Worm (Caenorhabditis elegans) whole organism, L1 larva: Measurements from ENCODE around the gene F10E9.1.

Experiments
- ceh-82 ChIP-seq, 3 experiments: fragments of 150-350 bp in 1 of 3; sonication (generic microtip) in 2 of 3; optimal IDR thresholded peaks; 2 replicates each; lab custom pipeline; 2014 to 2017; ENCODE audit warnings: missing biosample characterization in 3 of 3, missing genetic modification characterization in 3 of 3
- efl-3 ChIP-seq: fragments of 200-800 bp; sonication (Bioruptor generic); optimal IDR thresholded peaks from 2 replicates; lab custom pipeline; 2018; ENCODE audit warnings: mild to moderate bottlenecking, missing genetic modification characterization, missing compliant biosample characterization
- lsy-2 ChIP-seq, 2 experiments: fragments of 150-350 bp; optimal IDR thresholded peaks; 2 replicates each; lab custom pipeline; 2014; ENCODE audit warnings: missing biosample characterization in 2 of 2, missing genetic modification characterization in 2 of 2
- nhr-11 ChIP-seq: fragments of 150-350 bp; optimal IDR thresholded peaks from 2 replicates; lab custom pipeline; 2014; ENCODE audit warnings: missing biosample characterization, missing genetic modification characterization
- nhr-12 ChIP-seq: sonication (generic microtip); optimal IDR thresholded peaks from 2 replicates; lab custom pipeline; 2017; ENCODE audit warnings: missing biosample characterization, missing genetic modification characterization
- swsn-7 ChIP-seq: sonication (generic microtip); optimal IDR thresholded peaks from 2 replicates; lab custom pipeline; 2016; ENCODE audit warnings: missing genetic modification characterization, missing compliant biosample characterization
- ztf-4 ChIP-seq: fragments of 150-350 bp; optimal IDR thresholded peaks from 2 replicates; lab custom pipeline; 2014; ENCODE audit warnings: missing biosample characterization, missing genetic modification characterization

ce11 chrIII:8334432-8334831 is 11.5 kb downstream of the F10E9.1 start, which contains the start of gene ZC262.4:
- TF ChIP-seq ceh-82 (tag; optimal IDR thresholded peaks at IDR 0.05; lab: Kevin White, UChicago) (no peak), nhr-11 (no peak), nhr-12 (tag; lab: Kevin White, UChicago) (no peak), efl-3 (GFP tag; lab: Kevin White, UChicago) (no peak), swsn-7 (no peak), lsy-2 (tag; optimal IDR thresholded peaks at IDR 0.05; lab: Kevin White, UChicago) (no peak), ztf-4 (no peak)
